Fruit fly (Drosophila melanogaster) whole organism, embryonic: Measurements from ENCODE around the gene Glys.

ENCODE experiments used
- Abd-B ChIP-seq: fragments of 200-800 bp; sonication (Bioruptor generic); optimal IDR thresholded peaks from 2 replicates; lab custom pipeline; 2018; ENCODE audit warnings: missing biosample characterization, mild to moderate bottlenecking, missing genetic modification characterization, moderate library complexity
- CG10321 ChIP-seq: fragments of 200-800 bp; sonication (Bioruptor generic); IDR thresholded peaks from 2 replicates; pipeline ENCODE4 v1.3.6; 2022; ENCODE audit warnings: missing biosample characterization, missing genetic modification characterization
- CG12104 ChIP-seq: fragments of 200-800 bp; sonication (Bioruptor generic); optimal IDR thresholded peaks from 3 replicates; lab custom pipeline; 2016; ENCODE audit warnings: missing biosample characterization, missing genetic modification characterization
- CG1233 ChIP-seq: fragments of 200-800 bp; sonication (Bioruptor generic); optimal IDR thresholded peaks from 4 replicates; lab custom pipeline; 2018; ENCODE audit warnings: missing biosample characterization, mild to moderate bottlenecking, missing genetic modification characterization
- CG12769 ChIP-seq: fragments of 200-800 bp; sonication (Bioruptor generic); optimal IDR thresholded peaks from 2 replicates; lab custom pipeline; 2019; ENCODE audit warnings: missing biosample characterization, mild to moderate bottlenecking, missing genetic modification characterization, moderate library complexity
- CG13123 ChIP-seq: fragments of 200-800 bp; sonication (Bioruptor generic); optimal IDR thresholded peaks from 2 replicates; lab custom pipeline; 2016; ENCODE audit warnings: missing biosample characterization, missing genetic modification characterization
- CG14710 ChIP-seq: fragments of 200-800 bp; sonication (Bioruptor generic); optimal IDR thresholded peaks from 3 replicates; lab custom pipeline; 2019; ENCODE audit warnings: missing biosample characterization, mild to moderate bottlenecking, missing genetic modification characterization, moderate library complexity
- CG16779 ChIP-seq: fragments of 200-800 bp; sonication (Bioruptor generic); IDR thresholded peaks from 2 replicates; pipeline ENCODE4 v1.3.6; 2022; ENCODE audit warnings: missing biosample characterization, missing genetic modification characterization
- CG16815 ChIP-seq: fragments of 200-800 bp; sonication (Bioruptor generic); optimal IDR thresholded peaks from 3 replicates; lab custom pipeline; 2017; ENCODE audit warnings: missing biosample characterization, mild to moderate bottlenecking, missing genetic modification characterization
- CG16863 ChIP-seq: fragments of 200-800 bp; sonication (Bioruptor generic); optimal IDR thresholded peaks from 3 replicates; lab custom pipeline; 2016; ENCODE audit warnings: missing biosample characterization, missing genetic modification characterization
- CG17568 ChIP-seq: fragments of 200-800 bp; sonication (Bioruptor generic); optimal IDR thresholded peaks from 2 replicates; lab custom pipeline; 2018; ENCODE audit warnings: missing biosample characterization, mild to moderate bottlenecking, missing genetic modification characterization, moderate library complexity
- CG2116 ChIP-seq: fragments of 200-800 bp; sonication (Bioruptor generic); optimal IDR thresholded peaks from 3 replicates; lab custom pipeline; 2018; ENCODE audit warnings: missing biosample characterization, mild to moderate bottlenecking, missing genetic modification characterization
- CG3065 ChIP-seq: fragments of 200-800 bp; sonication (Bioruptor generic); optimal IDR thresholded peaks from 2 replicates; lab custom pipeline; 2016; ENCODE audit warnings: missing biosample characterization, missing genetic modification characterization
- CG42726 ChIP-seq: fragments of 200-800 bp; sonication (Bioruptor generic); IDR thresholded peaks from 2 replicates; pipeline ENCODE4 v1.3.6; 2022; ENCODE audit warnings: missing biosample characterization, missing genetic modification characterization; ENCODE audit not compliant: partially characterized antibody
- CG7271 ChIP-seq: fragments of 200-800 bp; sonication (Bioruptor generic); optimal IDR thresholded peaks from 2 replicates; lab custom pipeline; 2018; ENCODE audit warnings: missing biosample characterization, mild to moderate bottlenecking, missing genetic modification characterization, moderate library complexity
- CG8359 ChIP-seq: fragments of 200-800 bp; sonication (Bioruptor generic); optimal IDR thresholded peaks from 2 replicates; lab custom pipeline; 2017; ENCODE audit warnings: missing biosample characterization, mild to moderate bottlenecking, missing genetic modification characterization, borderline replicate concordance
- CG8924 ChIP-seq: fragments of 200-800 bp; optimal IDR thresholded peaks from 3 replicates; lab custom pipeline; 2019; ENCODE audit warnings: missing biosample characterization, mild to moderate bottlenecking, missing genetic modification characterization, moderate library complexity
- CG9215 ChIP-seq: fragments of 200-800 bp; sonication (Bioruptor generic); IDR thresholded peaks from 2 replicates; pipeline ENCODE4 v1.3.6; 2022; ENCODE audit warnings: missing biosample characterization, missing genetic modification characterization
- Deaf1 ChIP-seq: fragments of 200-800 bp; optimal IDR thresholded peaks from 3 replicates; lab custom pipeline; 2019; ENCODE audit warnings: missing biosample characterization, mild to moderate bottlenecking, missing genetic modification characterization, moderate library complexity
- Doc3 ChIP-seq: fragments of 200-800 bp; sonication (Bioruptor generic); IDR thresholded peaks from 3 replicates; pipeline ENCODE4 v1.3.6; 2022; ENCODE audit warnings: missing biosample characterization, missing genetic modification characterization; ENCODE audit not compliant: partially characterized antibody
- Fer1 ChIP-seq: fragments of 200-800 bp; sonication (Bioruptor generic); optimal IDR thresholded peaks from 2 replicates; lab custom pipeline; 2017; ENCODE audit warnings: missing biosample characterization, mild to moderate bottlenecking, missing genetic modification characterization
- Hr3 ChIP-seq: fragments of 200-800 bp; sonication (Bioruptor generic); optimal IDR thresholded peaks from 3 replicates; lab custom pipeline; 2016; ENCODE audit warnings: missing biosample characterization, missing genetic modification characterization
- Jarid2 ChIP-seq: fragments of 200-800 bp; sonication (Bioruptor generic); optimal IDR thresholded peaks from 3 replicates; lab custom pipeline; 2017; ENCODE audit warnings: mild to moderate bottlenecking, missing biosample characterization, missing genetic modification reagents, missing genetic modification characterization
- Max ChIP-seq: fragments of 200-800 bp; sonication (Bioruptor generic); optimal IDR thresholded peaks from 2 replicates; lab custom pipeline; 2016; ENCODE audit warnings: missing biosample characterization, mild to moderate bottlenecking, missing genetic modification characterization
- NC2α ChIP-seq: fragments of 200-800 bp; sonication (Bioruptor generic); optimal IDR thresholded peaks from 2 replicates; lab custom pipeline; 2016; ENCODE audit warnings: missing biosample characterization, missing genetic modification characterization
- Nf-YA ChIP-seq: fragments of 200-800 bp; sonication (Bioruptor generic); IDR thresholded peaks from 2 replicates; pipeline ENCODE4 v1.3.6; 2022; ENCODE audit warnings: missing biosample characterization, missing genetic modification characterization
- Nf-YB ChIP-seq: fragments of 200-800 bp; sonication (Bioruptor generic); optimal IDR thresholded peaks from 3 replicates; lab custom pipeline; 2019; ENCODE audit warnings: missing biosample characterization, mild to moderate bottlenecking, missing genetic modification characterization, moderate library complexity
- Ravus ChIP-seq: fragments of 200-800 bp; sonication (Bioruptor generic); IDR thresholded peaks from 2 replicates; pipeline ENCODE4 v1.3.6; 2022; ENCODE audit warnings: missing biosample characterization, missing genetic modification characterization
- Sry-β ChIP-seq: fragments of 200-800 bp; sonication (Bioruptor generic); optimal IDR thresholded peaks from 2 replicates; lab custom pipeline; 2018; ENCODE audit warnings: missing biosample characterization, mild to moderate bottlenecking, missing genetic modification characterization, moderate library complexity
- Tbp ChIP-seq: fragments of >200 bp; optimal IDR thresholded peaks from 2 replicates; lab custom pipeline; 2018; ENCODE audit warnings: missing biosample characterization, missing genetic modification characterization
- Xbp1 ChIP-seq: fragments of 200-800 bp; sonication (Bioruptor generic); optimal IDR thresholded peaks from 3 replicates; lab custom pipeline; 2016; ENCODE audit warnings: missing biosample characterization, mild to moderate bottlenecking, missing genetic modification characterization
- bsh ChIP-seq, 2 experiments: fragments of 200-800 bp; sonication (Bioruptor generic); optimal IDR thresholded peaks; 2 replicates each; lab custom pipeline; 2017 to 2018; ENCODE audit warnings: mild to moderate bottlenecking in 2 of 2, missing biosample characterization in 2 of 2, missing genetic modification characterization in 2 of 2, moderate library complexity in 1 of 2
- chm ChIP-seq: fragments of 200-800 bp; sonication (Bioruptor generic); IDR thresholded peaks from 2 replicates; pipeline ENCODE4 v1.3.6; 2022; ENCODE audit warnings: missing biosample characterization, missing genetic modification characterization
- dan ChIP-seq: fragments of 200-800 bp; sonication (Bioruptor generic); IDR thresholded peaks from 2 replicates; pipeline ENCODE4 v1.3.6; 2022; ENCODE audit warnings: missing biosample characterization, missing genetic modification characterization
- emc ChIP-seq: fragments of 200-800 bp; sonication (Bioruptor generic); optimal IDR thresholded peaks from 2 replicates; lab custom pipeline; 2016; ENCODE audit warnings: missing biosample characterization, missing genetic modification characterization
- ems ChIP-seq: fragments of 200-800 bp; sonication (Bioruptor generic); optimal IDR thresholded peaks from 3 replicates; lab custom pipeline; 2016; ENCODE audit warnings: missing biosample characterization, missing genetic modification characterization
- ewg ChIP-seq: fragments of 200-800 bp; sonication (Bioruptor generic); optimal IDR thresholded peaks from 3 replicates; lab custom pipeline; 2017; ENCODE audit warnings: mild to moderate bottlenecking, missing biosample characterization, missing genetic modification reagents, missing genetic modification characterization
- fd102C ChIP-seq: fragments of 200-800 bp; sonication (Bioruptor generic); optimal IDR thresholded peaks from 2 replicates; lab custom pipeline; 2018; ENCODE audit warnings: missing biosample characterization, mild to moderate bottlenecking, missing genetic modification characterization, moderate library complexity
- fru ChIP-seq: fragments of >200 bp; optimal IDR thresholded peaks from 2 replicates; lab custom pipeline; 2017
- gt ChIP-seq: fragments of 200-800 bp; sonication (Bioruptor generic); IDR thresholded peaks from 2 replicates; pipeline ENCODE4 v1.3.6; 2022; ENCODE audit warnings: missing biosample characterization, missing genetic modification characterization
- onecut ChIP-seq: fragments of 200-800 bp; sonication (Bioruptor generic); IDR thresholded peaks from 2 replicates; pipeline ENCODE4 v1.3.6; 2022; ENCODE audit warnings: missing biosample characterization, missing genetic modification characterization
- org-1 ChIP-seq: fragments of 200-800 bp; sonication (Bioruptor generic); optimal IDR thresholded peaks from 2 replicates; lab custom pipeline; 2017; ENCODE audit warnings: missing biosample characterization, missing genetic modification characterization
- pfk ChIP-seq: fragments of 200-800 bp; sonication (Bioruptor generic); optimal IDR thresholded peaks from 2 replicates; lab custom pipeline; 2018; ENCODE audit warnings: missing biosample characterization, mild to moderate bottlenecking, missing genetic modification characterization, moderate library complexity
- psq ChIP-seq: fragments of 200-800 bp; sonication (Bioruptor generic); optimal IDR thresholded peaks from 2 replicates; lab custom pipeline; 2017; ENCODE audit warnings: missing biosample characterization, missing genetic modification characterization
- ranshi ChIP-seq: fragments of 200-800 bp; sonication (Bioruptor generic); IDR thresholded peaks from 2 replicates; pipeline ENCODE4 v1.3.6; 2022; ENCODE audit warnings: missing biosample characterization, missing genetic modification characterization
- sens-2 ChIP-seq: fragments of 200-800 bp; sonication (Bioruptor generic); IDR thresholded peaks from 2 replicates; pipeline ENCODE4 v1.3.6; 2022; ENCODE audit warnings: missing biosample characterization, missing genetic modification characterization
- tio ChIP-seq: fragments of 200-800 bp; sonication (Bioruptor generic); optimal IDR thresholded peaks from 2 replicates; lab custom pipeline; 2017; ENCODE audit warnings: missing biosample characterization, missing genetic modification characterization, inconsistent platforms
- tll ChIP-seq, 2 experiments: fragments of 200-800 bp in 1 of 2; fragments of >200 bp in 1 of 2; sonication (Bioruptor generic) in 1 of 2; optimal IDR thresholded peaks; 2 replicates each; lab custom pipeline; 2017 to 2019; ENCODE audit warnings: missing biosample characterization in 2 of 2, missing genetic modification characterization in 2 of 2, mild to moderate bottlenecking in 1 of 2, moderate library complexity in 1 of 2
- trem ChIP-seq: fragments of 200-800 bp; optimal IDR thresholded peaks from 3 replicates; lab custom pipeline; 2019; ENCODE audit warnings: missing biosample characterization, mild to moderate bottlenecking, missing genetic modification characterization, moderate library complexity
- twi ChIP-seq: fragments of 200-800 bp; optimal IDR thresholded peaks from 2 replicates; lab custom pipeline; 2019; ENCODE audit warnings: missing biosample characterization, mild to moderate bottlenecking, missing genetic modification characterization, moderate library complexity
- wek ChIP-seq: fragments of 200-800 bp; sonication (Bioruptor generic); optimal IDR thresholded peaks from 3 replicates; lab custom pipeline; 2018; ENCODE audit warnings: missing biosample characterization, mild to moderate bottlenecking, missing genetic modification characterization, moderate library complexity

Glys gene

dm6 chr3R:15095550-15096031 lies 51.7 kb downstream of the Glys start, which contains the start of gene CG6966 (continued):
- peak; percentile 93 for TF ChIP-seq org-1 (GFP tag; lab: Kevin White, UChicago)
- TF ChIP-seq Jarid2, result peak; percentile 75
- peak; percentile 95 for TF ChIP-seq Fer1 (GFP tag; lab: Kevin White, UChicago)
- peak in 1 of 2 experiments; percentile 46 for TF ChIP-seq tll (GFP tag; optimal IDR thresholded peaks at IDR 0.05; lab: Kevin White, UChicago)
- TF ChIP-seq chm (GFP tag; lab: Robert Waterston, UW), result no peak
- TF ChIP-seq fd102C (GFP tag; lab: Kevin White, UChicago), result peak; percentile 97
- peak; percentile 93 for TF ChIP-seq wek (GFP tag; lab: Kevin White, UChicago)
- peak; percentile 88 for TF ChIP-seq onecut (GFP tag; lab: Robert Waterston, UW)
- peak; percentile 95 for TF ChIP-seq tio (GFP tag; lab: Kevin White, UChicago)
- peak; percentile 55 for TF ChIP-seq Deaf1 (tag; lab: Kevin White, UChicago)
- peak; percentile 93 for TF ChIP-seq CG16815 (GFP tag; lab: Kevin White, UChicago)
- peak; percentile 87 for TF ChIP-seq twi (tag; lab: Kevin White, UChicago)
- peak; percentile 55 for TF ChIP-seq Sry-β (GFP tag; lab: Kevin White, UChicago)
- TF ChIP-seq Ravus, result no peak
- peak; percentile 98 for TF ChIP-seq trem
- TF ChIP-seq Nf-YB (GFP tag; lab: Kevin White, UChicago), result peak; percentile 76
- TF ChIP-seq CG42726 (GFP tag; lab: Robert Waterston, UW), result no peak
- peak; percentile 90 for TF ChIP-seq CG16863 (GFP tag; lab: Kevin White, UChicago)
- TF ChIP-seq Xbp1, result peak; percentile 97
- peak; percentile 95 for TF ChIP-seq CG17568
- no peak for TF ChIP-seq gt (GFP tag; lab: Robert Waterston, UW)
- TF ChIP-seq CG16779 (GFP tag; lab: Robert Waterston, UW), result no peak
- TF ChIP-seq NC2α (GFP tag; lab: Kevin White, UChicago), result peak; percentile 96
- no peak for TF ChIP-seq Doc3
- TF ChIP-seq Nf-YA (GFP tag; lab: Robert Waterston, UW), result no peak
- TF ChIP-seq ems (GFP tag; lab: Kevin White, UChicago), result peak; percentile 96
- TF ChIP-seq CG8359 (GFP tag; lab: Kevin White, UChicago), result peak; percentile 70
- peak; percentile 83 for TF ChIP-seq CG8924
- no peak for TF ChIP-seq sens-2 (GFP tag; lab: Robert Waterston, UW)
- TF ChIP-seq Max (GFP tag; lab: Kevin White, UChicago), result peak; percentile 94
- peak; percentile 93 for TF ChIP-seq CG3065 (GFP tag; lab: Kevin White, UChicago)
- TF ChIP-seq CG14710 (tag; lab: Kevin White, UChicago), result peak; percentile 93
- TF ChIP-seq CG7271, result peak; percentile 92
- peak; percentile 84 for TF ChIP-seq psq (GFP tag; lab: Kevin White, UChicago)
- TF ChIP-seq ranshi, result no peak
- TF ChIP-seq CG12769 (tag; lab: Kevin White, UChicago), result peak; percentile 96
- peak; percentile 77 for TF ChIP-seq pfk (GFP tag; lab: Kevin White, UChicago)
- peak; percentile 91 for TF ChIP-seq ewg
- TF ChIP-seq dan (GFP tag; lab: Robert Waterston, UW), result no peak
- TF ChIP-seq bsh (GFP tag; optimal IDR thresholded peaks at IDR 0.05; lab: Kevin White, UChicago), result peak in 1 of 2 experiments; percentile 93
- no peak for TF ChIP-seq Tbp (GFP tag; lab: Kevin White, UChicago)
- TF ChIP-seq CG10321, result no peak
- peak; percentile 96 for TF ChIP-seq CG1233
- TF ChIP-seq Abd-B (GFP tag; lab: Kevin White, UChicago), result peak; percentile 94
- TF ChIP-seq emc, result peak; percentile 96
- no peak for TF ChIP-seq CG9215
- peak; percentile 86 for TF ChIP-seq CG12104 (GFP tag; lab: Kevin White, UChicago)
- peak; percentile 91 for TF ChIP-seq CG2116 (GFP tag; lab: Kevin White, UChicago)
- TF ChIP-seq fru (lab: Kevin White, UChicago), result no peak
- TF ChIP-seq CG13123 (GFP tag; lab: Kevin White, UChicago), result peak; percentile 96
- TF ChIP-seq Hr3, result peak; percentile 93
